Worm (Caenorhabditis elegans): ENCODE measurements around the gene F36H12.5.

F36H12.5 gene

ce11 chrIV:5281457-5281856, 14.9 kb downstream of the F36H12.5 start:
- TF ChIP-seq dpl-1 (GFP tag; optimal IDR thresholded peaks at IDR 0.05) (no peak), alr-1 (tag; optimal IDR thresholded peaks at IDR 0.05; ENCODE audit: borderline replicate concordance) (no peak), lin-14 (GFP tag; optimal IDR thresholded peaks at IDR 0.05) (no peak), egl-13 (tag; optimal IDR thresholded peaks at IDR 0.05) (no peak), fkh-8 (tag; optimal IDR thresholded peaks at IDR 0.05) (peak; percentile 58), jun-1 (tag; optimal IDR thresholded peaks at IDR 0.05) (no peak), ces-1 (GFP tag; optimal IDR thresholded peaks at IDR 0.05) (no peak), egl-27 (tag; optimal IDR thresholded peaks at IDR 0.05) (no peak), sup-37 (GFP tag; optimal IDR thresholded peaks at IDR 0.05) (no peak), skn-1 (tag; optimal IDR thresholded peaks at IDR 0.05) (no peak), pax-3 (tag; optimal IDR thresholded peaks at IDR 0.05) (peak; percentile 52), hlh-17 (GFP tag; optimal IDR thresholded peaks at IDR 0.05; ENCODE audit: borderline replicate concordance) (no peak), lsy-2 (tag; optimal IDR thresholded peaks at IDR 0.05) (no peak), xbp-1 (tag; optimal IDR thresholded peaks at IDR 0.05) (no peak), ceh-82 (tag; optimal IDR thresholded peaks at IDR 0.05) (no peak), mdl-1 (tag; optimal IDR thresholded peaks at IDR 0.05) (no peak), grh-1 (GFP tag; IDR thresholded peaks at IDR 0.05) (no peak), sox-4 (tag; optimal IDR thresholded peaks at IDR 0.05) (peak; percentile 2), Y116A8C.19 (tag; optimal IDR thresholded peaks at IDR 0.05; ENCODE audit: borderline replicate concordance) (no peak), nhr-84 (tag; optimal IDR thresholded peaks at IDR 0.05) (no peak), dsc-1 (tag; optimal IDR thresholded peaks at IDR 0.05) (peak; percentile 81), mef-2 (tag; optimal IDR thresholded peaks at IDR 0.05) (no peak), ceh-8 (GFP tag; optimal IDR thresholded peaks at IDR 0.05) (no peak), ztf-11 (tag; optimal IDR thresholded peaks at IDR 0.05) (no peak)

- TF ChIP-seq sptf-1 (tag; optimal IDR thresholded peaks at IDR 0.05) (no peak), hlh-4 (tag; optimal IDR thresholded peaks at IDR 0.05) (no peak), fkh-4 (tag; optimal IDR thresholded peaks at IDR 0.05; ENCODE audit: borderline replicate concordance) (no peak), snu-23 (GFP tag; optimal IDR thresholded peaks at IDR 0.05) (no peak), unc-130 (tag; optimal IDR thresholded peaks at IDR 0.05) (no peak), nhr-84 (tag; optimal IDR thresholded peaks at IDR 0.05) (no peak), F16B12.6 (tag; optimal IDR thresholded peaks at IDR 0.05) (no peak), alr-1 (tag; optimal IDR thresholded peaks at IDR 0.05; ENCODE audit: borderline replicate concordance) (no peak), grh-1 (GFP tag; IDR thresholded peaks at IDR 0.05) (no peak), unc-98 (GFP tag; IDR thresholded peaks at IDR 0.05) (no peak), swsn-7 (tag; optimal IDR thresholded peaks at IDR 0.05) (no peak), unc-30 (tag; optimal IDR thresholded peaks at IDR 0.05) (no peak), egl-13 (tag; optimal IDR thresholded peaks at IDR 0.05) (peak; percentile 73), nhr-77 (tag; optimal IDR thresholded peaks at IDR 0.05) (no peak), ama-1 (optimal IDR thresholded peaks at IDR 0.05) (no peak), irx-1 (tag; optimal IDR thresholded peaks at IDR 0.05) (no peak), pag-3 (tag; optimal IDR thresholded peaks at IDR 0.05; ENCODE audit: borderline replicate concordance, insufficient read depth) (no peak), unc-62 (GFP tag; optimal IDR thresholded peaks at IDR 0.05) (no peak), xbp-1 (tag; optimal IDR thresholded peaks at IDR 0.05) (no peak), efl-1 (optimal IDR thresholded peaks at IDR 0.05) (no peak), efl-1 (GFP tag; optimal IDR thresholded peaks at IDR 0.05 in 1 of 2) (peak in 1 of 2 experiments; percentile 10), dsc-1 (tag; optimal IDR thresholded peaks at IDR 0.05) (peak; percentile 61), lin-35 (GFP tag; optimal IDR thresholded peaks at IDR 0.05) (no peak), dpl-1 (GFP tag; optimal IDR thresholded peaks at IDR 0.05) (no peak), nhr-20 (tag; optimal IDR thresholded peaks at IDR 0.05) (no peak), isw-1 (GFP tag; IDR thresholded peaks at IDR 0.05) (no peak), vab-15 (tag; optimal IDR thresholded peaks at IDR 0.05) (no peak), ets-5 (GFP tag; IDR thresholded peaks at IDR 0.05) (no peak), C16A3.4 (tag; optimal IDR thresholded peaks at IDR 0.05) (no peak), nhr-85 (tag) (no peak), nhr-71 (tag; optimal IDR thresholded peaks at IDR 0.05) (peak; percentile 24), nhr-11 (tag; optimal IDR thresholded peaks at IDR 0.05) (no peak), mef-2 (tag; optimal IDR thresholded peaks at IDR 0.05) (no peak), nhr-19 (GFP tag; conservative IDR thresholded peaks at IDR 0.05) (no peak), nhr-12 (tag; optimal IDR thresholded peaks at IDR 0.05) (no peak), pax-3 (tag; optimal IDR thresholded peaks at IDR 0.05) (no peak), mab-9 (GFP tag; IDR thresholded peaks at IDR 0.05) (no peak)
Observed at ce11 chrIV:5287190-5287589, 20.6 kb downstream of the F36H12.5 start.

All from whole organism, L1 larva.